Fruit fly (Drosophila melanogaster) whole organism, prepupa: ENCODE measurements around the gene CG11374.

Source experiments
- CG10631 ChIP-seq: fragments of 200-800 bp; sonication (Bioruptor generic); optimal IDR thresholded peaks from 2 replicates; lab custom pipeline; 2016; ENCODE audit warnings: missing biosample characterization, missing genetic modification characterization
- CG11294 ChIP-seq: fragments of 200-800 bp; sonication (Bioruptor generic); IDR thresholded peaks from 2 replicates; pipeline ENCODE4 v1.3.6; 2022; ENCODE audit warnings: missing biosample characterization, missing genetic modification characterization
- CG11902 ChIP-seq: fragments of 200-800 bp; sonication (Bioruptor generic); optimal IDR thresholded peaks from 3 replicates; lab custom pipeline; 2016; ENCODE audit warnings: missing biosample characterization, missing genetic modification characterization
- CG15336 ChIP-seq: fragments of 200-800 bp; sonication (Bioruptor generic); IDR thresholded peaks from 2 replicates; pipeline ENCODE4 v1.3.6; 2022; ENCODE audit warnings: missing biosample characterization, missing genetic modification characterization
- CG1621 ChIP-seq: fragments of 200-800 bp; sonication (Bioruptor generic); optimal IDR thresholded peaks from 3 replicates; lab custom pipeline; 2018; ENCODE audit warnings: missing biosample characterization, mild to moderate bottlenecking, missing genetic modification characterization
- CG16779 ChIP-seq: fragments of 200-800 bp; sonication (Bioruptor generic); optimal IDR thresholded peaks from 3 replicates; lab custom pipeline; 2017; ENCODE audit warnings: missing biosample characterization, mild to moderate bottlenecking, missing genetic modification characterization
- CG31627 ChIP-seq: fragments of 200-800 bp; sonication (Bioruptor generic); optimal IDR thresholded peaks from 3 replicates; lab custom pipeline; 2016; ENCODE audit warnings: missing biosample characterization, missing genetic modification characterization
- CG32006 ChIP-seq: fragments of 200-800 bp; sonication (Bioruptor generic); optimal IDR thresholded peaks from 3 replicates; lab custom pipeline; 2017; ENCODE audit warnings: missing biosample characterization, mild to moderate bottlenecking, missing genetic modification characterization
- CG3919 ChIP-seq: fragments of 200-800 bp; sonication (Bioruptor generic); optimal IDR thresholded peaks from 3 replicates; lab custom pipeline; 2016; ENCODE audit warnings: missing biosample characterization, missing genetic modification characterization
- CG4318 ChIP-seq: fragments of 200-800 bp; sonication (Bioruptor generic); optimal IDR thresholded peaks from 3 replicates; lab custom pipeline; 2017; ENCODE audit warnings: missing biosample characterization, mild to moderate bottlenecking, missing genetic modification characterization
- CG6163 ChIP-seq: fragments of 200-800 bp; sonication (Bioruptor generic); IDR thresholded peaks from 3 replicates; pipeline ENCODE4 v1.3.6; 2022; ENCODE audit warnings: missing biosample characterization, missing genetic modification characterization
- CG6792 ChIP-seq: fragments of 200-800 bp; sonication (Bioruptor generic); optimal IDR thresholded peaks from 3 replicates; lab custom pipeline; 2016; ENCODE audit warnings: missing biosample characterization, missing genetic modification characterization
- CG6808 ChIP-seq: fragments of 200-800 bp; sonication (Bioruptor generic); optimal IDR thresholded peaks from 3 replicates; lab custom pipeline; 2017; ENCODE audit warnings: missing biosample characterization, missing genetic modification characterization, mild to moderate bottlenecking, moderate library complexity, missing genetic modification reagents
- CG6854 ChIP-seq: fragments of 200-800 bp; sonication (Bioruptor generic); optimal IDR thresholded peaks from 2 replicates; lab custom pipeline; 2017; ENCODE audit warnings: missing biosample characterization, mild to moderate bottlenecking, missing genetic modification characterization
- CG8119 ChIP-seq: fragments of 200-800 bp; sonication (Bioruptor generic); IDR thresholded peaks from 3 replicates; pipeline ENCODE4 v1.3.6; 2022; ENCODE audit warnings: missing biosample characterization, missing genetic modification characterization
- CG8319 ChIP-seq: fragments of 200-800 bp; sonication (Bioruptor generic); optimal IDR thresholded peaks from 3 replicates; lab custom pipeline; 2016; ENCODE audit warnings: missing biosample characterization, missing genetic modification characterization
- CG8632 ChIP-seq: fragments of 200-800 bp; sonication (Bioruptor generic); optimal IDR thresholded peaks from 3 replicates; lab custom pipeline; 2016; ENCODE audit warnings: missing biosample characterization, missing genetic modification characterization
- CG9139 ChIP-seq: fragments of 200-800 bp; sonication (Bioruptor generic); optimal IDR thresholded peaks from 3 replicates; lab custom pipeline; 2017; ENCODE audit warnings: missing biosample characterization, mild to moderate bottlenecking, missing genetic modification characterization
- Eip75B ChIP-seq: fragments of 200-800 bp; sonication (Bioruptor generic); optimal IDR thresholded peaks from 3 replicates; lab custom pipeline; 2016; ENCODE audit warnings: missing biosample characterization, missing genetic modification characterization
- Eip78C ChIP-seq: fragments of 200-800 bp; sonication (Bioruptor generic); peaks from one replicate; lab custom pipeline; 2016; ENCODE audit warnings: missing biosample characterization, missing genetic modification characterization
- Eip93F ChIP-seq: fragments of 200-800 bp; sonication (Bioruptor generic); optimal IDR thresholded peaks from 2 replicates; lab custom pipeline; 2016; ENCODE audit warnings: missing biosample characterization, mild to moderate bottlenecking, missing genetic modification characterization
- Ets21C ChIP-seq: fragments of 200-800 bp; sonication (Bioruptor generic); optimal IDR thresholded peaks from 3 replicates; lab custom pipeline; 2016; ENCODE audit warnings: missing biosample characterization, missing genetic modification characterization
- Ets96B ChIP-seq: fragments of 200-800 bp; optimal IDR thresholded peaks from 2 replicates; lab custom pipeline; 2019; ENCODE audit warnings: missing biosample characterization, mild to moderate bottlenecking, missing genetic modification characterization, moderate library complexity
- Gug ChIP-seq: fragments of 200-800 bp; sonication (Bioruptor generic); IDR thresholded peaks from 2 replicates; pipeline ENCODE4 v1.3.6; 2022; ENCODE audit warnings: missing biosample characterization, missing genetic modification characterization
- Hr38 ChIP-seq: sonication (Bioruptor generic); optimal IDR thresholded peaks from 2 replicates; lab custom pipeline; 2016; ENCODE audit warnings: missing biosample characterization, missing genetic modification characterization
- Hr39 ChIP-seq: fragments of 200-800 bp; sonication (Bioruptor generic); optimal IDR thresholded peaks from 2 replicates; lab custom pipeline; 2016; ENCODE audit warnings: missing biosample characterization, missing genetic modification characterization
- Lpt ChIP-seq: fragments of 200-800 bp; sonication (Bioruptor generic); optimal IDR thresholded peaks from 3 replicates; lab custom pipeline; 2016; ENCODE audit warnings: missing biosample characterization, missing genetic modification characterization
- Met ChIP-seq: fragments of 200-800 bp; sonication (Bioruptor generic); optimal IDR thresholded peaks from 3 replicates; lab custom pipeline; 2016; ENCODE audit warnings: missing biosample characterization, missing genetic modification characterization
- OdsH ChIP-seq: fragments of 200-800 bp; sonication (Bioruptor generic); optimal IDR thresholded peaks from 3 replicates; lab custom pipeline; 2016; ENCODE audit warnings: missing biosample characterization, missing genetic modification characterization
- Smox ChIP-seq: fragments of 200-800 bp; sonication (Bioruptor generic); optimal IDR thresholded peaks from 3 replicates; lab custom pipeline; 2016; ENCODE audit warnings: missing biosample characterization, missing genetic modification characterization
- Sox14 ChIP-seq: fragments of 200-800 bp; sonication (Bioruptor generic); optimal IDR thresholded peaks from 3 replicates; lab custom pipeline; 2016; ENCODE audit warnings: missing biosample characterization, missing genetic modification characterization
- Sox15 ChIP-seq: fragments of 200-800 bp; sonication (Bioruptor generic); optimal IDR thresholded peaks from 3 replicates; lab custom pipeline; 2016; ENCODE audit warnings: missing biosample characterization, missing genetic modification characterization
- achi ChIP-seq: fragments of 200-800 bp; sonication (Bioruptor generic); optimal IDR thresholded peaks from 3 replicates; lab custom pipeline; 2016; ENCODE audit warnings: missing biosample characterization, missing genetic modification characterization
- cyc ChIP-seq: fragments of 200-800 bp; sonication (Bioruptor generic); optimal IDR thresholded peaks from 3 replicates; lab custom pipeline; 2016; ENCODE audit warnings: missing biosample characterization, missing genetic modification characterization
- dac ChIP-seq: fragments of 200-800 bp; sonication (Bioruptor generic); optimal IDR thresholded peaks from 2 replicates; lab custom pipeline; 2017; ENCODE audit warnings: missing biosample characterization, mild to moderate bottlenecking, missing genetic modification characterization
- dsx ChIP-seq: fragments of 200-800 bp; optimal IDR thresholded peaks from 3 replicates; lab custom pipeline; 2019; ENCODE audit warnings: missing biosample characterization, mild to moderate bottlenecking, missing genetic modification characterization, moderate library complexity; ENCODE audit not compliant: poor library complexity, severe bottlenecking
- eg ChIP-seq: fragments of 200-800 bp; sonication (Bioruptor generic); IDR thresholded peaks from 3 replicates; pipeline ENCODE4 v1.3.6; 2022; ENCODE audit warnings: missing biosample characterization, missing genetic modification characterization
- esn ChIP-seq: fragments of 200-800 bp; sonication (Bioruptor generic); optimal IDR thresholded peaks from 2 replicates; lab custom pipeline; 2016; ENCODE audit warnings: missing biosample characterization, mild to moderate bottlenecking, missing genetic modification characterization, moderate library complexity
- fkh ChIP-seq: fragments of 200-800 bp; sonication (Bioruptor generic); optimal IDR thresholded peaks from 3 replicates; lab custom pipeline; 2017; ENCODE audit warnings: missing biosample characterization, mild to moderate bottlenecking, missing genetic modification characterization, moderate library complexity
- lz ChIP-seq: fragments of 200-800 bp; sonication (Bioruptor generic); optimal IDR thresholded peaks from 3 replicates; lab custom pipeline; 2016; ENCODE audit warnings: missing biosample characterization, missing genetic modification characterization
- net ChIP-seq: fragments of 200-800 bp; sonication (Bioruptor generic); optimal IDR thresholded peaks from 3 replicates; lab custom pipeline; 2016; ENCODE audit warnings: missing biosample characterization, missing genetic modification characterization
- pdm3 ChIP-seq: fragments of 200-800 bp; sonication (Bioruptor generic); optimal IDR thresholded peaks from 3 replicates; lab custom pipeline; 2016; ENCODE audit warnings: missing biosample characterization, missing genetic modification characterization
- ss ChIP-seq, 2 experiments: fragments of 200-800 bp; sonication (Bioruptor generic); optimal IDR thresholded peaks; 2 replicates in 1 of 2; 3 replicates in 1 of 2; lab custom pipeline; 2017 to 2018; ENCODE audit warnings: mild to moderate bottlenecking in 2 of 2, missing biosample characterization in 2 of 2, missing genetic modification characterization in 2 of 2, moderate library complexity in 1 of 2
- topi ChIP-seq: fragments of 200-800 bp; sonication (Bioruptor generic); optimal IDR thresholded peaks from 3 replicates; lab custom pipeline; 2016; ENCODE audit warnings: missing biosample characterization, missing genetic modification characterization
- vri ChIP-seq: fragments of 200-800 bp; sonication (Bioruptor generic); optimal IDR thresholded peaks from 3 replicates; lab custom pipeline; 2016; ENCODE audit warnings: missing biosample characterization, mild to moderate bottlenecking, missing genetic modification characterization

Gene CG11374

DNA sequence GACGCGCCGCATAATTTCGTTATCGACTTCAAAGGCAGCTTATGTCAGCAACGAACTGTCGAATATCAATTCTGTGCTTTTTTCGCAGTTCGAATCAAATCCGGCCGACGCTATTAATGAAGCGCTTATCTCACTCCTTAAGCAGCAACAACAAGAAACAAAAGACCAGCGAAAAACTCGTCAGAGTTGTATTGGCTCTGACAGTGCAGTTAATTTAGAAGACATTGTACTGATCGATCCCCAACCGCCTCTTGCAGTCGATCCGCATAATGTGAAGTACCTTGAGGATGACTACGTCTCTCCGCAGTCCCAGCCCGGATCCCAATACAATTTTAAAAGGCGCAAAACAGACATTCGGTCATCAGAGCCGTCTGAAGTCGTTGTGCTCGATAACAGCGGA lies 6.6 kb upstream of the CG11374 start:
- TF ChIP-seq esn (no peak), CG6163 (no peak), Lpt (GFP tag; lab: Kevin White, UChicago) (no peak), vri (GFP tag; lab: Kevin White, UChicago) (peak; percentile 66), Sox15 (GFP tag; lab: Kevin White, UChicago) (no peak), pdm3 (no peak), achi (GFP tag; lab: Kevin White, UChicago) (no peak), Sox14 (GFP tag; lab: Kevin White, UChicago) (peak; percentile 24), dac (GFP tag; lab: Kevin White, UChicago) (no peak), CG32006 (GFP tag; lab: Kevin White, UChicago) (no peak), Eip78C (GFP tag; lab: Kevin White, UChicago) (no peak), CG3919 (GFP tag; lab: Kevin White, UChicago) (no peak), Ets21C (GFP tag; lab: Kevin White, UChicago) (no peak)

- peak; percentile 5 for TF ChIP-seq vri (GFP tag; lab: Kevin White, UChicago)
- TF ChIP-seq CG32006 (GFP tag; lab: Kevin White, UChicago), result no peak
Observed at dm6 chr2L:71457-71856, 4.7 kb upstream of the CG11374 start, which contains the start of gene galectin. TSS of gene galectin (plus strand) at chr2L:71757.

- TF ChIP-seq Smox (GFP tag; lab: Kevin White, UChicago) (no peak), CG8632 (GFP tag; lab: Kevin White, UChicago) (no peak), net (GFP tag; lab: Kevin White, UChicago) (peak; percentile 7), dsx (peak; percentile 67), CG6163 (peak; percentile 13; the same call in 1 of the 3 replicates), CG16779 (tag; lab: Kevin White, UChicago) (peak; percentile 22), achi (GFP tag; lab: Kevin White, UChicago) (no peak), eg (GFP tag; lab: Robert Waterston, UW) (no peak), CG10631 (no peak), ss (GFP tag; optimal IDR thresholded peaks at IDR 0.05; lab: Kevin White, UChicago) (peak in 1 of 2 experiments; percentile 53), CG8319 (peak; percentile 16), Met (GFP tag; lab: Kevin White, UChicago) (no peak), Ets21C (GFP tag; lab: Kevin White, UChicago) (no peak), Eip75B (no peak), CG4318 (GFP tag; lab: Kevin White, UChicago) (no peak), Ets96B (tag; lab: Kevin White, UChicago) (no peak), cyc (GFP tag; lab: Kevin White, UChicago) (no peak), CG6808 (no peak), CG6792 (GFP tag; lab: Kevin White, UChicago) (no peak), CG15336 (GFP tag; lab: Robert Waterston, UW) (peak; percentile 17; the same call in 1 of the 2 replicates), Hr39 (no peak), Eip78C (GFP tag; lab: Kevin White, UChicago) (no peak), esn (no peak), topi (GFP tag; lab: Kevin White, UChicago) (no peak), CG11294 (GFP tag; lab: Robert Waterston, UW) (no peak), CG6854 (peak; percentile 25), Gug (GFP tag; lab: Robert Waterston, UW) (no peak), CG32006 (GFP tag; lab: Kevin White, UChicago) (no peak), CG1621 (peak; percentile 61), lz (no peak), CG3919 (GFP tag; lab: Kevin White, UChicago) (peak; percentile 10), CG11902 (no peak), CG31627 (GFP tag; lab: Kevin White, UChicago) (no peak), CG9139 (GFP tag; lab: Kevin White, UChicago) (no peak), vri (GFP tag; lab: Kevin White, UChicago) (peak; percentile 59), fkh (GFP tag; lab: Kevin White, UChicago) (peak; percentile 67), CG8119 (no peak), OdsH (GFP tag; lab: Kevin White, UChicago) (no peak), Hr38 (GFP tag; lab: Kevin White, UChicago) (no peak), Eip93F (GFP tag; lab: Kevin White, UChicago) (no peak)
Observed at dm6 chr2L:71869-72751, 4.0 kb upstream of the CG11374 start.
